Worm (Caenorhabditis elegans) whole organism, young adult: Measurements from ENCODE around the gene amx-1.

Experiments
- B0019.2 ChIP-seq: fragments of 200-800 bp; sonication (Bioruptor generic); conservative IDR thresholded peaks from 2 replicates; pipeline ENCODE4 v1.3.6; 2022; ENCODE audit warnings: missing genetic modification reagents, missing genetic modification characterization, missing compliant biosample characterization
- B0261.1 ChIP-seq: sonication (generic microtip); optimal IDR thresholded peaks from 2 replicates; lab custom pipeline; 2016; ENCODE audit warnings: mild to moderate bottlenecking, missing genetic modification characterization, moderate library complexity, missing compliant biosample characterization
- C06A6.2 ChIP-seq: fragments of 200-800 bp; sonication (Bioruptor generic); conservative IDR thresholded peaks from 2 replicates; pipeline ENCODE4 v1.3.6; 2022; ENCODE audit warnings: missing genetic modification characterization, missing compliant biosample characterization
- C17E4.6 ChIP-seq: fragments of 200-800 bp; sonication (Bioruptor generic); IDR thresholded peaks from 2 replicates; pipeline ENCODE4 v1.3.6; 2022; ENCODE audit warnings: missing genetic modification reagents, missing genetic modification characterization, missing compliant biosample characterization
- D2030.7 ChIP-seq: fragments of 200-800 bp; sonication (Bioruptor generic); IDR thresholded peaks from 2 replicates; pipeline ENCODE4 v1.3.6; 2022; ENCODE audit warnings: missing genetic modification reagents, missing genetic modification characterization, missing compliant biosample characterization
- F22D6.2 ChIP-seq: sonication (generic microtip); optimal IDR thresholded peaks from 2 replicates; lab custom pipeline; 2016; ENCODE audit warnings: mild to moderate bottlenecking, missing genetic modification characterization, missing compliant biosample characterization
- F52B5.7 ChIP-seq: sonication (generic microtip); optimal IDR thresholded peaks from 2 replicates; lab custom pipeline; 2016; ENCODE audit warnings: mild to moderate bottlenecking, missing genetic modification characterization, missing compliant biosample characterization
- K12H6.12 ChIP-seq: fragments of 200-800 bp; sonication (Bioruptor generic); optimal IDR thresholded peaks from 2 replicates; lab custom pipeline; 2018; ENCODE audit warnings: mild to moderate bottlenecking, missing genetic modification characterization, missing compliant biosample characterization
- Y95B8A.8 ChIP-seq: fragments of 200-800 bp; sonication (Bioruptor generic); IDR thresholded peaks from 2 replicates; pipeline ENCODE4 v1.3.6; 2022; ENCODE audit warnings: missing genetic modification reagents, missing genetic modification characterization, missing compliant biosample characterization
- attf-3 ChIP-seq: fragments of 200-800 bp; sonication (Bioruptor generic); conservative IDR thresholded peaks from 2 replicates; pipeline ENCODE4 v1.3.6; 2022; ENCODE audit warnings: missing genetic modification reagents, missing genetic modification characterization, missing compliant biosample characterization
- attf-6 ChIP-seq: fragments of 200-800 bp; sonication (Bioruptor generic); IDR thresholded peaks from 2 replicates; pipeline ENCODE4 v1.3.6; 2022; ENCODE audit warnings: missing genetic modification reagents, missing genetic modification characterization, missing compliant biosample characterization
- bed-1 ChIP-seq: fragments of 200-800 bp; sonication (Bioruptor generic); IDR thresholded peaks from 2 replicates; pipeline ENCODE4 v1.3.6; 2022; ENCODE audit warnings: missing genetic modification reagents, missing genetic modification characterization, missing compliant biosample characterization
- ccch-3 ChIP-seq: fragments of 200-800 bp; sonication (Bioruptor generic); optimal IDR thresholded peaks from 2 replicates; lab custom pipeline; 2018; ENCODE audit warnings: mild to moderate bottlenecking, missing genetic modification characterization, missing compliant biosample characterization
- cebp-1 ChIP-seq, 2 experiments: fragments of 200-800 bp in 1 of 2; sonication (Bioruptor generic) in 1 of 2; sonication (generic microtip) in 1 of 2; IDR thresholded peaks in 1 of 2; optimal IDR thresholded peaks in 1 of 2; 2 replicates each; pipeline versions ENCODE4 v1.3.6 to Lab custom; 2017 to 2022; ENCODE audit warnings: missing compliant biosample characterization in 2 of 2, missing genetic modification characterization in 2 of 2, mild to moderate bottlenecking in 1 of 2, missing genetic modification reagents in 1 of 2, moderate library complexity in 1 of 2
- cebp-2 ChIP-seq: fragments of 200-800 bp; sonication (Bioruptor generic); IDR thresholded peaks from 2 replicates; pipeline ENCODE4 v1.3.6; 2022; ENCODE audit warnings: missing genetic modification characterization, missing compliant biosample characterization
- ceh-40 ChIP-seq: fragments of 200-800 bp; sonication (Bioruptor generic); IDR thresholded peaks from 2 replicates; pipeline ENCODE4 v1.3.6; 2022; ENCODE audit warnings: missing genetic modification characterization, missing compliant biosample characterization
- ceh-58 ChIP-seq: fragments of 200-800 bp; sonication (Bioruptor generic); IDR thresholded peaks from 2 replicates; pipeline ENCODE4 v1.3.6; 2022; ENCODE audit warnings: missing genetic modification characterization, missing compliant biosample characterization
- ceh-91 ChIP-seq: fragments of 200-800 bp; sonication (Bioruptor generic); IDR thresholded peaks from 2 replicates; pipeline ENCODE4 v1.3.6; 2022; ENCODE audit warnings: missing genetic modification reagents, missing genetic modification characterization, missing compliant biosample characterization
- dox-1 ChIP-seq: fragments of 200-800 bp; sonication (Bioruptor generic); IDR thresholded peaks from 2 replicates; pipeline ENCODE4 v1.3.6; 2022; ENCODE audit warnings: missing genetic modification reagents, missing genetic modification characterization, missing compliant biosample characterization
- efl-1 ChIP-seq: fragments of 150-350 bp; optimal IDR thresholded peaks from 2 replicates; lab custom pipeline; 2014; ENCODE audit warnings: missing biosample characterization, missing genetic modification reagents, missing genetic modification characterization
- egl-44 ChIP-seq: fragments of 200-800 bp; sonication (Bioruptor generic); IDR thresholded peaks from 2 replicates; pipeline ENCODE4 v1.3.6; 2022; ENCODE audit warnings: missing genetic modification reagents, missing genetic modification characterization, missing compliant biosample characterization
- egrh-3 ChIP-seq: fragments of 200-800 bp; sonication (Bioruptor generic); IDR thresholded peaks from 2 replicates; pipeline ENCODE4 v1.3.6; 2022; ENCODE audit warnings: missing genetic modification reagents, missing genetic modification characterization, missing compliant biosample characterization
- ekl-4 ChIP-seq: fragments of 200-800 bp; sonication (Bioruptor generic); IDR thresholded peaks from 2 replicates; pipeline ENCODE4 v1.3.6; 2022; ENCODE audit warnings: missing genetic modification reagents, missing genetic modification characterization, missing compliant biosample characterization
- fkh-3 ChIP-seq: sonication (generic microtip); optimal IDR thresholded peaks from 2 replicates; lab custom pipeline; 2016; ENCODE audit warnings: mild to moderate bottlenecking, missing genetic modification characterization, missing compliant biosample characterization
- him-1 ChIP-seq: sonication (generic microtip); optimal IDR thresholded peaks from 2 replicates; lab custom pipeline; 2016; ENCODE audit warnings: missing genotype, missing genetic modification reagents, missing genetic modification characterization, missing compliant biosample characterization
- hlh-26 ChIP-seq: fragments of 200-800 bp; sonication (Bioruptor generic); conservative IDR thresholded peaks from 2 replicates; pipeline ENCODE4 v1.3.6; 2022; ENCODE audit warnings: missing genetic modification reagents, missing genetic modification characterization, missing compliant biosample characterization
- hmg-20 ChIP-seq: fragments of 200-800 bp; sonication (Bioruptor generic); IDR thresholded peaks from 2 replicates; pipeline ENCODE4 v1.3.6; 2022; ENCODE audit warnings: missing genetic modification reagents, missing genetic modification characterization, missing compliant biosample characterization
- hrde-1 ChIP-seq: sonication (generic microtip); optimal IDR thresholded peaks from 2 replicates; lab custom pipeline; 2016; ENCODE audit warnings: missing genetic modification characterization, mild to moderate bottlenecking, missing compliant biosample characterization, moderate library complexity, missing genotype, missing genetic modification reagents, borderline replicate concordance
- hsf-1 ChIP-seq: fragments of 200-800 bp; sonication (Bioruptor generic); IDR thresholded peaks from 2 replicates; pipeline ENCODE4 v1.3.6; 2022; ENCODE audit warnings: missing genetic modification reagents, missing genetic modification characterization, missing compliant biosample characterization
- lin-40 ChIP-seq: sonication (generic microtip); optimal IDR thresholded peaks from 2 replicates; lab custom pipeline; 2016; ENCODE audit warnings: missing genetic modification characterization, mild to moderate bottlenecking, missing compliant biosample characterization, missing genotype, missing genetic modification reagents
- lin-54 ChIP-seq: fragments of 200-800 bp; sonication (Bioruptor generic); optimal IDR thresholded peaks from 2 replicates; lab custom pipeline; 2018; ENCODE audit warnings: mild to moderate bottlenecking, missing genetic modification characterization, missing compliant biosample characterization
- lsl-1 ChIP-seq: fragments of 200-800 bp; sonication (Bioruptor generic); optimal IDR thresholded peaks from 2 replicates; lab custom pipeline; 2018; ENCODE audit warnings: mild to moderate bottlenecking, missing genetic modification characterization, moderate library complexity, missing compliant biosample characterization
- madf-10 ChIP-seq: sonication (generic microtip); optimal IDR thresholded peaks from 2 replicates; lab custom pipeline; 2016; ENCODE audit warnings: mild to moderate bottlenecking, missing genetic modification characterization, missing compliant biosample characterization
- madf-8 ChIP-seq: fragments of 200-800 bp; sonication (Bioruptor generic); conservative IDR thresholded peaks from 2 replicates; pipeline ENCODE4 v1.3.6; 2022; ENCODE audit warnings: missing genetic modification reagents, missing genetic modification characterization, missing compliant biosample characterization
- mel-28 ChIP-seq: sonication (generic microtip); optimal IDR thresholded peaks from 2 replicates; lab custom pipeline; 2016; ENCODE audit warnings: borderline replicate concordance, mild to moderate bottlenecking, missing genetic modification characterization, missing compliant biosample characterization
- nfya-2 ChIP-seq: fragments of 200-800 bp; sonication (Bioruptor generic); IDR thresholded peaks from 2 replicates; pipeline ENCODE4 v1.3.6; 2022; ENCODE audit warnings: missing genetic modification reagents, missing genetic modification characterization, missing compliant biosample characterization
- nfyb-1 ChIP-seq: fragments of 200-800 bp; sonication (Bioruptor generic); IDR thresholded peaks from 2 replicates; pipeline ENCODE4 v1.3.6; 2022; ENCODE audit warnings: missing genetic modification reagents, missing genetic modification characterization, missing compliant biosample characterization
- nhr-120 ChIP-seq: fragments of 200-800 bp; sonication (Bioruptor generic); IDR thresholded peaks from 2 replicates; pipeline ENCODE4 v1.3.6; 2022; ENCODE audit warnings: missing genetic modification characterization, missing compliant biosample characterization
- nhr-27 ChIP-seq: fragments of 200-800 bp; sonication (Bioruptor generic); optimal IDR thresholded peaks from 2 replicates; lab custom pipeline; 2018; ENCODE audit warnings: mild to moderate bottlenecking, missing genetic modification characterization, moderate library complexity, missing compliant biosample characterization
- nhr-80 ChIP-seq: sonication (generic microtip); optimal IDR thresholded peaks from 2 replicates; lab custom pipeline; 2016; ENCODE audit warnings: missing genetic modification characterization, missing compliant biosample characterization
- pbrm-1 ChIP-seq: fragments of 200-800 bp; sonication (Bioruptor generic); IDR thresholded peaks from 2 replicates; pipeline ENCODE4 v1.3.6; 2022; ENCODE audit warnings: missing genetic modification reagents, missing genetic modification characterization, missing compliant biosample characterization
- rec-8 ChIP-seq, 2 experiments: sonication (generic microtip); optimal IDR thresholded peaks; 2 replicates each; lab custom pipeline; 2016; ENCODE audit warnings: mild to moderate bottlenecking in 2 of 2, missing genetic modification characterization in 2 of 2, missing genetic modification reagents in 2 of 2, missing genotype in 2 of 2, missing biosample characterization in 1 of 2, missing compliant biosample characterization in 1 of 2, moderate library complexity in 1 of 2
- repo-1 ChIP-seq: sonication (generic microtip); optimal IDR thresholded peaks from 2 replicates; lab custom pipeline; 2017; ENCODE audit warnings: mild to moderate bottlenecking, missing genetic modification characterization, missing compliant biosample characterization
- rpc-1 ChIP-seq, 2 experiments: fragments of 150-350 bp in 1 of 2; sonication (generic microtip) in 1 of 2; optimal IDR thresholded peaks; 2 replicates each; lab custom pipeline; 2014 to 2018; ENCODE audit warnings: missing biosample characterization in 1 of 2, missing genetic modification characterization in 1 of 2, missing genetic modification reagents in 1 of 2, missing genotype in 1 of 2
- snpc-1.3 ChIP-seq: sonication (generic microtip); optimal IDR thresholded peaks from 2 replicates; lab custom pipeline; 2017; ENCODE audit warnings: missing genetic modification characterization, mild to moderate bottlenecking, missing compliant biosample characterization, antibody characterized with exemption, moderate library complexity, missing genotype, missing genetic modification reagents; ENCODE audit not compliant: insufficient read depth
- tbx-9 ChIP-seq: sonication (generic microtip); optimal IDR thresholded peaks from 2 replicates; lab custom pipeline; 2016; ENCODE audit warnings: borderline replicate concordance, missing genetic modification characterization, inconsistent platforms, missing compliant biosample characterization
- ztf-25 ChIP-seq: fragments of 200-800 bp; sonication (Bioruptor generic); IDR thresholded peaks from 2 replicates; pipeline ENCODE4 v1.3.6; 2022; ENCODE audit warnings: missing genetic modification reagents, missing genetic modification characterization, missing compliant biosample characterization
- ztf-26 ChIP-seq: sonication (generic microtip); optimal IDR thresholded peaks from 2 replicates; lab custom pipeline; 2017; ENCODE audit warnings: missing genetic modification characterization, missing compliant biosample characterization

amx-1 gene

ce11 chrIII:3786427-3786935 lies 35.7 kb upstream of the amx-1 start, which contains the start of gene acy-3 (continued):
- TF ChIP-seq D2030.7 (GFP tag; lab: Robert Waterston, UW) (no peak), hsf-1 (GFP tag; lab: Robert Waterston, UW) (no peak), hlh-26 (GFP tag; lab: Robert Waterston, UW) (no peak), nhr-120 (GFP tag; lab: Robert Waterston, UW) (no peak), egl-44 (no peak), ceh-58 (GFP tag; lab: Robert Waterston, UW) (no peak), pbrm-1 (GFP tag; lab: Robert Waterston, UW) (no peak), egrh-3 (no peak), lin-54 (no peak), ztf-25 (no peak), dox-1 (peak; percentile 45; the same call in 1 of the 2 replicates), nfya-2 (GFP tag; lab: Robert Waterston, UW) (no peak), cebp-1 (GFP tag; IDR thresholded peaks at IDR 0.05; lab: Robert Waterston, UW) (no peak), cebp-1 (tag; optimal IDR thresholded peaks at IDR 0.05; lab: Kevin White, UChicago) (peak; percentile 41), lin-40 (tag; lab: Kevin White, UChicago) (peak; percentile 24), Y95B8A.8 (GFP tag; lab: Robert Waterston, UW) (no peak), ceh-91 (no peak), B0261.1 (tag; lab: Kevin White, UChicago) (no peak), lsl-1 (GFP tag; lab: Kevin White, UChicago) (no peak), hrde-1 (tag; lab: Kevin White, UChicago) (no peak), snpc-1.3 (tag; lab: Kevin White, UChicago) (no peak), ceh-40 (GFP tag; lab: Robert Waterston, UW) (no peak), repo-1 (no peak), rpc-1 (optimal IDR thresholded peaks at IDR 0.05; lab: Kevin White, UChicago) (no peak), rpc-1 (tag; optimal IDR thresholded peaks at IDR 0.05; lab: Kevin White, UChicago) (no peak), K12H6.12 (tag; lab: Kevin White, UChicago) (no peak), cebp-2 (GFP tag; lab: Robert Waterston, UW) (no peak), fkh-3 (tag; lab: Kevin White, UChicago) (no peak), bed-1 (GFP tag; lab: Robert Waterston, UW) (no peak), attf-3 (GFP tag; lab: Robert Waterston, UW) (no peak), attf-6 (GFP tag; lab: Robert Waterston, UW) (no peak), F22D6.2 (tag; lab: Kevin White, UChicago) (no peak), efl-1 (GFP tag; lab: Kevin White, UChicago) (no peak), rec-8 (tag; optimal IDR thresholded peaks at IDR 0.05; lab: Kevin White, UChicago) (no peak), C06A6.2 (GFP tag; lab: Robert Waterston, UW) (no peak), ztf-26 (tag; lab: Kevin White, UChicago) (no peak), madf-10 (tag; lab: Kevin White, UChicago) (no peak), ccch-3 (GFP tag; lab: Kevin White, UChicago) (no peak), B0019.2 (no peak), nhr-80 (tag; lab: Kevin White, UChicago) (peak; percentile 75), F52B5.7 (tag; lab: Kevin White, UChicago) (peak; percentile 1), hmg-20 (GFP tag; lab: Robert Waterston, UW) (no peak), him-1 (tag; lab: Kevin White, UChicago) (no peak), madf-8 (no peak), ekl-4 (GFP tag; lab: Robert Waterston, UW) (no peak), nhr-27 (tag; lab: Kevin White, UChicago) (no peak), mel-28 (tag; lab: Kevin White, UChicago) (no peak), tbx-9 (tag; lab: Kevin White, UChicago) (no peak), C17E4.6 (no peak), nfyb-1 (GFP tag; lab: Robert Waterston, UW) (no peak)
